Worm (Caenorhabditis elegans) whole organism, early embryonic: Measurements from ENCODE around the gene C05C8.5.

Experiments used
- B0310.2 ChIP-seq: sonication (generic microtip); optimal IDR thresholded peaks from 2 replicates; lab custom pipeline; 2016; ENCODE audit warnings: mild to moderate bottlenecking, missing genetic modification characterization, missing compliant biosample characterization
- F13C5.2 ChIP-seq: sonication (generic microtip); optimal IDR thresholded peaks from 2 replicates; lab custom pipeline; 2017; ENCODE audit warnings: mild to moderate bottlenecking, missing genetic modification characterization, inconsistent platforms, missing compliant biosample characterization
- aly-1 ChIP-seq: sonication (generic microtip); optimal IDR thresholded peaks from 2 replicates; lab custom pipeline; 2016; ENCODE audit warnings: missing genetic modification characterization, missing compliant biosample characterization
- ama-1 ChIP-seq: fragments of 150-350 bp; optimal IDR thresholded peaks from 2 replicates; lab custom pipeline; 2014
- ceh-13 ChIP-seq: fragments of 200-800 bp; sonication (Bioruptor generic); optimal IDR thresholded peaks from 2 replicates; lab custom pipeline; 2018; ENCODE audit warnings: mild to moderate bottlenecking, missing genetic modification characterization, missing compliant biosample characterization
- ets-7 ChIP-seq: sonication (generic microtip); optimal IDR thresholded peaks from 2 replicates; lab custom pipeline; 2016; ENCODE audit warnings: missing genotype, missing genetic modification characterization, missing compliant biosample characterization
- flt-1 ChIP-seq: fragments of 200-800 bp; sonication (Bioruptor generic); IDR thresholded peaks from 2 replicates; pipeline ENCODE4 v1.3.6; 2022; ENCODE audit warnings: missing genetic modification characterization, missing compliant biosample characterization
- hmg-4 ChIP-seq: fragments of 200-800 bp; sonication (Bioruptor generic); optimal IDR thresholded peaks from 2 replicates; lab custom pipeline; 2018; ENCODE audit warnings: mild to moderate bottlenecking, missing genetic modification characterization, missing compliant biosample characterization
- hnd-1 ChIP-seq: sonication (generic microtip); optimal IDR thresholded peaks from 2 replicates; lab custom pipeline; 2016; ENCODE audit warnings: missing genetic modification characterization, missing compliant biosample characterization
- pes-1 ChIP-seq: fragments of 200-800 bp; sonication (Bioruptor generic); IDR thresholded peaks from 2 replicates; pipeline ENCODE4 v1.3.6; 2022; ENCODE audit warnings: missing genetic modification reagents, missing genetic modification characterization, missing compliant biosample characterization
- scrt-1 ChIP-seq: fragments of 200-800 bp; sonication (Bioruptor generic); IDR thresholded peaks from 2 replicates; pipeline ENCODE4 v1.3.6; 2022; ENCODE audit warnings: missing genetic modification characterization, missing compliant biosample characterization
- sea-1 ChIP-seq: fragments of 200-800 bp; sonication (Bioruptor generic); conservative IDR thresholded peaks from 2 replicates; pipeline ENCODE4 v1.3.6; 2022; ENCODE audit warnings: missing genetic modification characterization, missing compliant biosample characterization
- tbx-11 ChIP-seq: fragments of 200-800 bp; sonication (Bioruptor generic); IDR thresholded peaks from 2 replicates; pipeline ENCODE4 v1.3.6; 2022; ENCODE audit warnings: missing genetic modification characterization, missing compliant biosample characterization

ce11 chrV:7236694-7237093, 2.1 kb upstream of the C05C8.5 start:
- TF ChIP-seq pes-1 (GFP tag; lab: Robert Waterston, UW): no peak
- TF ChIP-seq ama-1 (lab: Kevin White, UChicago): no peak
- TF ChIP-seq sea-1 (GFP tag; lab: Robert Waterston, UW): no peak
- no peak for TF ChIP-seq ceh-13 (GFP tag; lab: Kevin White, UChicago)
- no peak for TF ChIP-seq B0310.2 (tag; lab: Kevin White, UChicago)
- TF ChIP-seq flt-1: no peak
- TF ChIP-seq F13C5.2 (tag; lab: Kevin White, UChicago): no peak
- TF ChIP-seq aly-1 (tag; lab: Kevin White, UChicago): no peak
- TF ChIP-seq hnd-1: no peak
- TF ChIP-seq tbx-11 (GFP tag; lab: Robert Waterston, UW): no peak
- TF ChIP-seq ets-7 (tag; lab: Kevin White, UChicago): no peak
- no peak for TF ChIP-seq hmg-4 (GFP tag; lab: Kevin White, UChicago)
- TF ChIP-seq scrt-1 (GFP tag; lab: Robert Waterston, UW): no peak
